Worm (Caenorhabditis elegans) whole organism, mixed stage, embryonic: ENCODE measurements around the gene Y37D8A.2.

Experiments
- pha-4 ChIP-seq: fragments of 150-350 bp; optimal IDR thresholded peaks from 2 replicates; lab custom pipeline; 2018; ENCODE audit warnings: missing biosample characterization, missing genetic modification reagents, missing genetic modification characterization
- unc-120 ChIP-seq: sonication (generic microtip); optimal IDR thresholded peaks from 2 replicates; lab custom pipeline; 2017; ENCODE audit warnings: missing genetic modification characterization, missing compliant biosample characterization; ENCODE audit not compliant: poor library complexity, severe bottlenecking
- unc-39 ChIP-seq: fragments of 150-350 bp; optimal IDR thresholded peaks from 2 replicates; lab custom pipeline; 2014; ENCODE audit warnings: missing biosample characterization, missing genetic modification characterization
- unc-62 ChIP-seq: fragments of 150-350 bp; optimal IDR thresholded peaks from 2 replicates; lab custom pipeline; 2014; ENCODE audit warnings: missing biosample characterization, missing genetic modification reagents, missing genetic modification characterization

- no peak for TF ChIP-seq pha-4 (tag; lab: Kevin White, UChicago)
- TF ChIP-seq unc-62, result no peak
- no peak for TF ChIP-seq unc-120 (tag; lab: Kevin White, UChicago)
- no peak for TF ChIP-seq unc-39
These were observed 29.7 kb downstream of the Y37D8A.2 start for ce11 chrIII:12849691-12850090.
